Worm (Caenorhabditis elegans) whole organism, L4/young adult: ENCODE data around the gene ZK742.7.

Experiments used
- W03F9.2 ChIP-seq: fragments of 150-350 bp; optimal IDR thresholded peaks from 2 replicates; lab custom pipeline; 2014; ENCODE audit warnings: missing biosample characterization, missing genetic modification characterization
- dao-5 ChIP-seq: sonication (generic microtip); optimal IDR thresholded peaks from 2 replicates; lab custom pipeline; 2016; ENCODE audit warnings: missing genotype, missing genetic modification characterization, moderate library complexity, missing compliant biosample characterization
- him-1 ChIP-seq: sonication (generic microtip); optimal IDR thresholded peaks from 2 replicates; lab custom pipeline; 2016; ENCODE audit warnings: missing genotype, missing genetic modification reagents, missing genetic modification characterization, missing compliant biosample characterization

Gene ZK742.7

ce11 chrV:7816486-7816885 is 18.3 kb downstream of the ZK742.7 start:
- no peak for TF ChIP-seq W03F9.2 (tag; lab: Kevin White, UChicago)
- no peak for TF ChIP-seq him-1 (tag; lab: Kevin White, UChicago)
- TF ChIP-seq dao-5 (tag; lab: Kevin White, UChicago), result no peak

DNA sequence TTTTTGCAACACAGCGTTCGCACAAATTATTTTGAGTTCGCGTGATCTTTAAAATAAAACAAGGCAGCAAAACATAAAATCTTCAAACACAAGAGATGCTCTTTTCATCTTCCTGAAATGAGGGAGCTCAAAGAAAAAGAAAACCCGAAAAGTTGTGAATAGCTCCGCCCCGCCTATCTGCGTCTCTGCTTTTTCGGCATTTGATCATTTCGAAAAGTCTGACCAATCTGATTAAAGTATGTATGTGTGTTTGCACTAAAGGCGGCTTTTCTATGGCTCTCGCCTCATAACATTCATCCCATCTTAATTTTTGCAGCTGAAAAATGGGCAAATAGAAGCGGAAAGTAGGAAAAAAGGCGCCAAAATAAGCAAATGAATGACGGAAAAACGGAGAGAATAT is 21.4 kb downstream of the ZK742.7 start:
- no peak for TF ChIP-seq him-1 (tag; lab: Kevin White, UChicago)
- no peak for TF ChIP-seq W03F9.2 (tag; lab: Kevin White, UChicago)
- no peak for TF ChIP-seq dao-5 (tag; lab: Kevin White, UChicago)

- no peak for TF ChIP-seq dao-5 (tag; lab: Kevin White, UChicago)
- TF ChIP-seq W03F9.2 (tag; lab: Kevin White, UChicago), result peak; percentile 6
Measured at ce11 chrV:7820270-7820669, 22.1 kb downstream of the ZK742.7 start, which contains the start of gene lbp-4. lbp-4 (plus strand) TSS chrV:7820578.

- TF ChIP-seq him-1 (tag; lab: Kevin White, UChicago) (no peak), dao-5 (tag; lab: Kevin White, UChicago) (no peak), W03F9.2 (tag; lab: Kevin White, UChicago) (no peak)
Measured at ce11 chrV:7822655-7823054, 24.5 kb downstream of the ZK742.7 start.

- TF ChIP-seq him-1 (tag; lab: Kevin White, UChicago) (no peak), W03F9.2 (tag; lab: Kevin White, UChicago) (no peak), dao-5 (tag; lab: Kevin White, UChicago) (no peak)
Measured at ce11 chrV:7824138-7824537, 26.0 kb downstream of the ZK742.7 start.

DNA sequence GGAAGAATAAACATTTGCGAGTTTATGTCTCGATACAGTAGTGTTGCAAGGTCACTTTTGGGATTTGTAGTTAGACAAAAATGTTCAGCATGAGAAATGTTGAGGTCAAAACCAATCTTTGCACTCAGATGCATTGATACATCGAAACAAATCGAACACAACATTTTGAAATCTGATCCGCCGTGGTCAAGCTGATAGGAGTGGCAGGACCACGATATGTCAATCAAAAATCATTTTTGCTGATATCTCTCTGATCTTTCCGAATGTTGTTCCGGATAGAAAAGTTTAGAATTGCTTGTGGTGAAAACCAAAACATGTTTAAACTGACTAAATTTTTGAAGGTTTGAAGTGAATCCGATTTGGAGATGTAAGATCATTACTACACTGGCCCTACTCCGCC is 27.7 kb downstream of the ZK742.7 start:
- no peak for TF ChIP-seq dao-5 (tag; lab: Kevin White, UChicago)
- no peak for TF ChIP-seq W03F9.2 (tag; lab: Kevin White, UChicago)
- TF ChIP-seq him-1 (tag; lab: Kevin White, UChicago), result no peak

ce11 chrV:7826362-7826761 is 28.2 kb downstream of the ZK742.7 start:
- TF ChIP-seq W03F9.2 (tag; lab: Kevin White, UChicago), result no peak
- TF ChIP-seq him-1 (tag; lab: Kevin White, UChicago), result no peak
- TF ChIP-seq dao-5 (tag; lab: Kevin White, UChicago), result no peak

- no peak for TF ChIP-seq W03F9.2 (tag; lab: Kevin White, UChicago)
- TF ChIP-seq dao-5 (tag; lab: Kevin White, UChicago), result no peak
- no peak for TF ChIP-seq him-1 (tag; lab: Kevin White, UChicago)
Measured at ce11 chrV:7826917-7827316, 28.7 kb downstream of the ZK742.7 start, which contains the start of gene mig-6. mig-6 (plus strand) TSS chrV:7827217.

- TF ChIP-seq him-1 (tag; lab: Kevin White, UChicago) (no peak), W03F9.2 (tag; lab: Kevin White, UChicago) (no peak), dao-5 (tag; lab: Kevin White, UChicago) (no peak)
Measured at ce11 chrV:7830952-7831351, 32.8 kb downstream of the ZK742.7 start.

DNA sequence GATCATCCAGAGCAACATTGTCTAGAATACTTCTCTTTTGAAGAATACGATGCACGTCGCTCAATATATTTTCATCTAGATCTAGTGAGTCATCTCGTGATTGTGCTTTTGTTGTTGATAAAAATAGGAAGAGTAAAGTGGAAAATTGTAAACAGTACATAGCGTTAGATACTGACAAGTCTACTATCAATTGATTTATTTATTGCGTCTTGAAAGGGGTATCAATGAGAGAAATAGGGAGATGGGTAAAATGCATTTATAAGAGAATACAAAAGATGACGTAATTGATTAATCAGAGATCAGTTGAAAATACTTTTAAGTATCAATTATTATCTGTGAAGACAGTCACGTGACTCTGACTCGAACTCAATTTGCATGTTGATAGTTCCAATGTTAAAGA is 38.7 kb downstream of the ZK742.7 start, which contains the start of gene txt-5:
Gene txt-5, minus strand, starts transcription at position 224 of the 400 bp plus-strand sequence.
- no peak for TF ChIP-seq him-1 (tag; lab: Kevin White, UChicago)
- TF ChIP-seq dao-5 (tag; lab: Kevin White, UChicago), result no peak
- TF ChIP-seq W03F9.2 (tag; lab: Kevin White, UChicago), result no peak

ce11 chrV:7837809-7838208 is 39.6 kb downstream of the ZK742.7 start, which contains the start of gene ttr-33:
ttr-33 (minus strand) TSS chrV:7837909.
- no peak for TF ChIP-seq dao-5 (tag; lab: Kevin White, UChicago)
- no peak for TF ChIP-seq W03F9.2 (tag; lab: Kevin White, UChicago)
- no peak for TF ChIP-seq him-1 (tag; lab: Kevin White, UChicago)

- TF ChIP-seq him-1 (tag; lab: Kevin White, UChicago) (no peak), dao-5 (tag; lab: Kevin White, UChicago) (no peak), W03F9.2 (tag; lab: Kevin White, UChicago) (no peak)
Measured at ce11 chrV:7839485-7839884, 41.3 kb downstream of the ZK742.7 start, which contains the start of gene C37C3.12. C37C3.12 (minus strand) TSS chrV:7839585.

DNA sequence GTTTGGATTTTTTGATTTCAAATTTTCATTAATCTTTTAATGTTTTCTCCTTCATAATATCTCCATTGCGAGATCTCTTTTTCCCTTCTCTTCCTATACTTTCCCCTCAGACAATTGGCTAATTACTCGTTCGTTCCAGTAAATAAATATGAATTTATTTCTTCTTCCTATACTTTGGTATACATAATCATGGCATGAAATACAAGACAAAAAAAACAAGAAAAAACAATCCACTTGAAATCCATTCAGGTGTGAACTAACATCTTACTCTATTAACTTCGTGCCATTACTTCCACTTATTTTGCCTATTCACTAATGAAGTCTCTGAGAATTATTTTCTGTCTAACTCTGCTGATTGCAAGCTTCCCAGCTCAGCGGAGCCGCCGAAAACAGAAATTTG is 44.0 kb downstream of the ZK742.7 start, which contains the start of gene grd-8:
Gene grd-8, plus strand, starts transcription at position 301 of the 400 bp plus-strand sequence.
- TF ChIP-seq him-1 (tag; lab: Kevin White, UChicago), result no peak
- no peak for TF ChIP-seq dao-5 (tag; lab: Kevin White, UChicago)
- no peak for TF ChIP-seq W03F9.2 (tag; lab: Kevin White, UChicago)

- TF ChIP-seq W03F9.2 (tag; lab: Kevin White, UChicago) (no peak), dao-5 (tag; lab: Kevin White, UChicago) (no peak), him-1 (tag; lab: Kevin White, UChicago) (no peak)
Measured at ce11 chrV:7847170-7847569, 49.0 kb downstream of the ZK742.7 start, which contains the start of gene memo-1. memo-1 (minus strand) TSS chrV:7847171.
